Worm (Caenorhabditis elegans): Measurements from ENCODE around the gene Y73F8A.20.

DNA sequence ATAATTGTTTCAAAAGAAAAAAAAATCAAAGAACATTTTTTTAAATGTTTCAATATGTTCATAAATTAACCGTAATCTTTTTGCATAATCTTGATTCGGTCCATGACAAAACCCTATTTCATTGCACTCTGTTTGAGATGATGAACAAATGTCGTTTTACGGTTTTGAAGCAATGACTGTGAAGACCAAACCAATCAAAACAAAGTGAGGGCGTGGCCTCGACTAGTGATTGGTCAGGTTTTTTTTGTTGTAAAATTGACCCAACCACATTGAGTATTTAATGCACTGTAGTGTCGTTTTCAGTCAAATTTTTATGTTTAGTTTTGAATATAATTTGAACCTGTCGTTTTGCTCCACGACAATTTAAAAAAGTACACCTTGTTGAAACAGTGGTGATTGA is 787 bp upstream of the Y73F8A.20 start:
- no peak for TF ChIP-seq tra-4 (tag; optimal IDR thresholded peaks at IDR 0.05)
- no peak for TF ChIP-seq scrt-1 (GFP tag; IDR thresholded peaks at IDR 0.05)
- TF ChIP-seq ama-1 (optimal IDR thresholded peaks at IDR 0.05) = no peak
- no peak for TF ChIP-seq ceh-36 (tag; optimal IDR thresholded peaks at IDR 0.05)
- no peak for TF ChIP-seq sea-1 (GFP tag; conservative IDR thresholded peaks at IDR 0.05)
- TF ChIP-seq flt-1 (GFP tag; IDR thresholded peaks at IDR 0.05) = no peak
- no peak for TF ChIP-seq ceh-13 (GFP tag; optimal IDR thresholded peaks at IDR 0.05)
